Fruit fly (Drosophila melanogaster): ENCODE measurements around the gene phu.

The phu gene

DNA sequence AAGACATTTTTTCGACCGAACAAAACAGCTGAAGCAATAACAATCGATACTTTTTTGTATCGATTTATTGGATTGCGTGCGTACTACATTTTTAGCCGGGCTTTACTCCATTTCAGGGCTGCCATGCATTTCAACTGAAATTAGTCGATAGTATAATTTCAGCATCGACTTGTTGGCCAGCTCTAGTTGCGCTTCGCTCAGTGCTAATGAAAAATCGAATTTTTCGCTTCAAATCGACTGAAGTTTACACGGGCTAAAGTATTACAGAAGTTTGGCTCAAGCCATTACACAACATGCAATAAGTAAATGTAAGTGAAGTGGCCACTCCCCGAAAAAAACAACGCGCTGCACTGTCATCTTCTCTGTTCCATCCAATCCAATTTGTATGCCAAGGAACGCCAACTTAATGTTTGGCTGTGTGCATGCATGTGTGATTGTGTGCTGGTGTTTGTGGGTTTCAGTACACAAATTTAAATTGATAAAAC is 21.3 kb downstream of the phu start, which contains the start of the genes mRpL47, CG8176 and Kdm3 (continued):
- TF ChIP-seq CG11723 (GFP tag; optimal IDR thresholded peaks at IDR 0.05), result no peak
- no peak for TF ChIP-seq CG10462 (GFP tag; optimal IDR thresholded peaks at IDR 0.05)
- TF ChIP-seq ssp (GFP tag; IDR thresholded peaks at IDR 0.05), result no peak
- TF ChIP-seq CG6175 (GFP tag; IDR thresholded peaks at IDR 0.05), result no peak
- peak in 1 of 2 experiments; percentile 81 for TF ChIP-seq Hr51 (GFP tag; optimal IDR thresholded peaks at IDR 0.05)
- no peak for TF ChIP-seq hkb (optimal IDR thresholded peaks at IDR 0.05)
- TF ChIP-seq hkb (GFP tag; IDR thresholded peaks at IDR 0.05), result no peak
- no peak for TF ChIP-seq Lpt (GFP tag; optimal IDR thresholded peaks at IDR 0.05)
- no peak for TF ChIP-seq CG3847 (GFP tag; IDR thresholded peaks at IDR 0.05)
- TF ChIP-seq CG10267 (tag; optimal IDR thresholded peaks at IDR 0.05), result peak; percentile 70
- no peak for TF ChIP-seq Atf6 (GFP tag; IDR thresholded peaks at IDR 0.05)
- no peak for TF ChIP-seq CG12071 (GFP tag; optimal IDR thresholded peaks at IDR 0.05)
- no peak for TF ChIP-seq jigr1 (GFP tag; IDR thresholded peaks at IDR 0.05)
- peak; percentile 93 for TF ChIP-seq sens (GFP tag)
- no peak for TF ChIP-seq CG7963 (GFP tag; IDR thresholded peaks at IDR 0.05; ENCODE audit: partially characterized antibody)
- no peak for TF ChIP-seq tna (GFP tag; IDR thresholded peaks at IDR 0.05; ENCODE audit: partially characterized antibody)
- peak; percentile 96 for TF ChIP-seq Ets65A (GFP tag)
- no peak for TF ChIP-seq Nf-YB (GFP tag; optimal IDR thresholded peaks at IDR 0.05)
- TF ChIP-seq jumu (GFP tag; optimal IDR thresholded peaks at IDR 0.05), result peak; percentile 91
- TF ChIP-seq Adf1 (GFP tag; IDR thresholded peaks at IDR 0.05), result no peak
- TF ChIP-seq nerfin-1 (tag; optimal IDR thresholded peaks at IDR 0.05), result peak; percentile 81
- no peak for TF ChIP-seq chm (GFP tag; IDR thresholded peaks at IDR 0.05)
- TF ChIP-seq trh (GFP tag; optimal IDR thresholded peaks at IDR 0.05), result no peak
- no peak for TF ChIP-seq HHEX (GFP tag; optimal IDR thresholded peaks at IDR 0.05)
- TF ChIP-seq ara (GFP tag; IDR thresholded peaks at IDR 0.05), result no peak
- TF ChIP-seq CG8281 (tag; optimal IDR thresholded peaks at IDR 0.05), result no peak
- peak; percentile 97 for TF ChIP-seq HmgD (GFP tag; optimal IDR thresholded peaks at IDR 0.05)
- peak; percentile 43 for TF ChIP-seq CG2678 (tag; optimal IDR thresholded peaks at IDR 0.05)
- TF ChIP-seq ci (GFP tag; IDR thresholded peaks at IDR 0.05), result no peak
- peak; percentile 58 for TF ChIP-seq slp2 (GFP tag; optimal IDR thresholded peaks at IDR 0.05)
- TF ChIP-seq CG16815 (GFP tag; optimal IDR thresholded peaks at IDR 0.05), result no peak
- TF ChIP-seq gro (GFP tag; optimal IDR thresholded peaks at IDR 0.05), result peak; percentile 82
- TF ChIP-seq CG14441 (GFP tag; IDR thresholded peaks at IDR 0.05), result no peak
- TF ChIP-seq CG3163 (GFP tag; optimal IDR thresholded peaks at IDR 0.05), result peak; percentile 61
- no peak for TF ChIP-seq CG34422 (GFP tag; IDR thresholded peaks at IDR 0.05)
- no peak for TF ChIP-seq tio (GFP tag; optimal IDR thresholded peaks at IDR 0.05)
- TF ChIP-seq bab2 (GFP tag; optimal IDR thresholded peaks at IDR 0.05), result peak; percentile 60
- TF ChIP-seq wdn (GFP tag; IDR thresholded peaks at IDR 0.05), result no peak
- TF ChIP-seq insv (GFP tag; optimal IDR thresholded peaks at IDR 0.05), result peak in 1 of 2 experiments; percentile 52
- peak; percentile 19 for TF ChIP-seq CG30431 (GFP tag; optimal IDR thresholded peaks at IDR 0.05)
- peak; percentile 58 for TF ChIP-seq CG9817 (tag; optimal IDR thresholded peaks at IDR 0.05)
- peak; percentile 74 for TF ChIP-seq sug (tag; optimal IDR thresholded peaks at IDR 0.05)
- TF ChIP-seq CG31388 (GFP tag; optimal IDR thresholded peaks at IDR 0.05), result no peak
- TF ChIP-seq GATAe (GFP tag; conservative IDR thresholded peaks at IDR 0.05), result no peak
- TF ChIP-seq Camta (GFP tag; optimal IDR thresholded peaks at IDR 0.05), result peak; percentile 23
- no peak for TF ChIP-seq Doc2 (GFP tag; IDR thresholded peaks at IDR 0.05)
- TF ChIP-seq CG4282 (GFP tag; optimal IDR thresholded peaks at IDR 0.05), result peak; percentile 68
- TF ChIP-seq CG8478 (optimal IDR thresholded peaks at IDR 0.05), result peak; percentile 54
- peak; percentile 25 for TF ChIP-seq CG12104 (GFP tag; optimal IDR thresholded peaks at IDR 0.05)
- TF ChIP-seq CG8924 (tag; optimal IDR thresholded peaks at IDR 0.05), result peak; percentile 71
- no peak for TF ChIP-seq yki (optimal IDR thresholded peaks at IDR 0.05)
- TF ChIP-seq CG11696 (GFP tag; IDR thresholded peaks at IDR 0.05), result no peak
- TF ChIP-seq CG3995 (GFP tag; optimal IDR thresholded peaks at IDR 0.05), result no peak
- peak; percentile 74 for TF ChIP-seq p53 (GFP tag; optimal IDR thresholded peaks at IDR 0.05)
